Fruit fly (Drosophila melanogaster): ENCODE results near the gene CG33127.

Gene CG33127

DNA sequence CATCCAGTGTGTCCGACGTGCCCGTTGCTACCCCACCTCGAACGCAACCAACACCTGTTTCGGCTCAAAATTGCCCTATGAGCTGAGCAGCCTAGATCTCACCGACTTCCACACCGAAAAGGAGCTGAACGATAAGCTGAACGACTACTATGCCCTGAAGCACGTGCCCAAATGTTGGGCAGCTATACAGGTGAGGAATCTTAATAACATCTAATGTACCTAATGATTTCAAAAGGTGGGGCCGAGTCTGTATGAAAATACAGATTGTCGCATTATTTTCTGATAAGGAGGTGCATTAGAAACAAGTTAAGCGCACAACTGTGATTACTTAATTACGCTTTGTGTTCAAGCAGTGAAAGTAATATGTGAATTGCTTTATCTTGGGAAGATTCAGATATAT is 43.8 kb upstream of the CG33127 start, which contains the start of gene CG17078:
Gene CG17078, minus strand, starts transcription at position 101 of the 400 bp plus-strand sequence.
- TF ChIP-seq OdsH (GFP tag; optimal IDR thresholded peaks at IDR 0.05) (no peak), CG11902 (GFP tag; optimal IDR thresholded peaks at IDR 0.05) (no peak), CG11762 (GFP tag; optimal IDR thresholded peaks at IDR 0.05; ENCODE audit: insufficient read depth) (no peak), Hr4 (GFP tag; optimal IDR thresholded peaks at IDR 0.05) (no peak), CG15336 (GFP tag; IDR thresholded peaks at IDR 0.05) (no peak), CG6854 (GFP tag; optimal IDR thresholded peaks at IDR 0.05) (no peak), Met (GFP tag; optimal IDR thresholded peaks at IDR 0.05) (no peak), spab (GFP tag; optimal IDR thresholded peaks at IDR 0.05) (no peak), CG6276 (GFP tag; optimal IDR thresholded peaks at IDR 0.05) (no peak), cyc (GFP tag; optimal IDR thresholded peaks at IDR 0.05) (no peak), pdm3 (GFP tag; optimal IDR thresholded peaks at IDR 0.05) (no peak), CG8632 (GFP tag; optimal IDR thresholded peaks at IDR 0.05) (no peak), Eip93F (GFP tag; optimal IDR thresholded peaks at IDR 0.05) (no peak), Gug (GFP tag; IDR thresholded peaks at IDR 0.05) (no peak), Sox14 (GFP tag; optimal IDR thresholded peaks at IDR 0.05) (no peak), fd85E (GFP tag; optimal IDR thresholded peaks at IDR 0.05) (no peak)

DNA sequence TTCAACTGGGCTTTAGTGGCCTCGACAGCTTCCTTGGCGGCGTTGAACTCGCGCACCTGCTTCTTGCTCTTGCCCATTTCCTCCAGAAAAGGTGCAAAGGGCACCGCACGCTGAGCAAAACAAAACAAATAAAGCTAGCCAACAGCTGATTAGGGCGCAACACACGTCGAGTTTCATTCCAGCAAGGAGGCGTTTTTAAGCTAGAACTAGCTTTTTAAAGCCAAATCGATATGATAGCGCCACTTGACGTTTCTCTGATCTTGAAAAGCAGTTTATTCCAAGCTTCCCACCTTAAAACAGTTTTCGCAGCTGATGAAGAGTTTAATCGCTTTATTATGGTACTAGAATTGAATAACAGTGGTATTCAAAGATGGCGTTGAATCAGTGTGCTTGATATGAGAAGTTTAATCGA is 38.8 kb upstream of the CG33127 start, which contains the start of gene CG11601:
Gene CG11601, minus strand, starts transcription at position 199 of the 412 bp plus-strand sequence.
- TF ChIP-seq CG10631 (GFP tag; optimal IDR thresholded peaks at IDR 0.05) (no peak), CG15336 (GFP tag; IDR thresholded peaks at IDR 0.05) (no peak), Hr39 (GFP tag; optimal IDR thresholded peaks at IDR 0.05) (no peak), CG6854 (GFP tag; optimal IDR thresholded peaks at IDR 0.05) (peak; percentile 61), Smox (GFP tag; optimal IDR thresholded peaks at IDR 0.05) (no peak), CG9139 (GFP tag; optimal IDR thresholded peaks at IDR 0.05) (peak; percentile 43), topi (GFP tag; optimal IDR thresholded peaks at IDR 0.05) (peak; percentile 37), CG11294 (GFP tag; IDR thresholded peaks at IDR 0.05) (no peak), fd85E (GFP tag; optimal IDR thresholded peaks at IDR 0.05) (no peak), fkh (GFP tag; optimal IDR thresholded peaks at IDR 0.05) (peak; percentile 80), CG16779 (tag; optimal IDR thresholded peaks at IDR 0.05) (no peak), cyc (GFP tag; optimal IDR thresholded peaks at IDR 0.05) (peak; percentile 31), CG11902 (GFP tag; optimal IDR thresholded peaks at IDR 0.05) (no peak), Gug (GFP tag; IDR thresholded peaks at IDR 0.05) (no peak), OdsH (GFP tag; optimal IDR thresholded peaks at IDR 0.05) (no peak), ss (GFP tag; optimal IDR thresholded peaks at IDR 0.05) (peak in 1 of 2 experiments; percentile 31), pdm3 (GFP tag; optimal IDR thresholded peaks at IDR 0.05) (no peak), CG8319 (GFP tag; optimal IDR thresholded peaks at IDR 0.05) (no peak), Eip78C (GFP tag) (peak; percentile 69), Sox15 (GFP tag; optimal IDR thresholded peaks at IDR 0.05) (no peak), Eip93F (GFP tag; optimal IDR thresholded peaks at IDR 0.05) (no peak), salr (GFP tag; optimal IDR thresholded peaks at IDR 0.05) (peak in 1 of 2 experiments; percentile 7), Ets96B (tag; optimal IDR thresholded peaks at IDR 0.05) (peak; percentile 3), Met (GFP tag; optimal IDR thresholded peaks at IDR 0.05) (no peak), fd59A (GFP tag; optimal IDR thresholded peaks at IDR 0.05) (no peak), CG3032 (tag; optimal IDR thresholded peaks at IDR 0.05) (peak; percentile 41), Lpt (GFP tag; optimal IDR thresholded peaks at IDR 0.05) (no peak), CG6276 (GFP tag; optimal IDR thresholded peaks at IDR 0.05) (no peak), CG6792 (GFP tag; optimal IDR thresholded peaks at IDR 0.05) (no peak), net (GFP tag; optimal IDR thresholded peaks at IDR 0.05) (no peak), vri (GFP tag; optimal IDR thresholded peaks at IDR 0.05) (no peak), CG1621 (tag; optimal IDR thresholded peaks at IDR 0.05) (peak; percentile 35), Eip75B (GFP tag; optimal IDR thresholded peaks at IDR 0.05) (no peak), CG31627 (GFP tag; optimal IDR thresholded peaks at IDR 0.05) (peak; percentile 28), spab (GFP tag; optimal IDR thresholded peaks at IDR 0.05) (no peak), CG8632 (GFP tag; optimal IDR thresholded peaks at IDR 0.05) (no peak), CG3919 (GFP tag; optimal IDR thresholded peaks at IDR 0.05) (no peak), CG6808 (GFP tag; optimal IDR thresholded peaks at IDR 0.05) (no peak), CG11762 (GFP tag; optimal IDR thresholded peaks at IDR 0.05; ENCODE audit: insufficient read depth) (peak; percentile 4), Sox14 (GFP tag; optimal IDR thresholded peaks at IDR 0.05) (peak; percentile 43), dac (GFP tag; optimal IDR thresholded peaks at IDR 0.05) (no peak), esn (GFP tag; optimal IDR thresholded peaks at IDR 0.05) (peak; percentile 61), CG32006 (GFP tag; optimal IDR thresholded peaks at IDR 0.05) (no peak), CG4318 (GFP tag; optimal IDR thresholded peaks at IDR 0.05) (no peak), eg (GFP tag; IDR thresholded peaks at IDR 0.05) (0 out of 3 replicates have a peak, but pooled peaks have one; percentile 35), Blimp-1 (GFP tag; optimal IDR thresholded peaks at IDR 0.05) (peak; percentile 71)

All from whole organism, prepupa.